Fruit fly (Drosophila melanogaster): ENCODE results near the gene OdsH.

The OdsH gene

DNA sequence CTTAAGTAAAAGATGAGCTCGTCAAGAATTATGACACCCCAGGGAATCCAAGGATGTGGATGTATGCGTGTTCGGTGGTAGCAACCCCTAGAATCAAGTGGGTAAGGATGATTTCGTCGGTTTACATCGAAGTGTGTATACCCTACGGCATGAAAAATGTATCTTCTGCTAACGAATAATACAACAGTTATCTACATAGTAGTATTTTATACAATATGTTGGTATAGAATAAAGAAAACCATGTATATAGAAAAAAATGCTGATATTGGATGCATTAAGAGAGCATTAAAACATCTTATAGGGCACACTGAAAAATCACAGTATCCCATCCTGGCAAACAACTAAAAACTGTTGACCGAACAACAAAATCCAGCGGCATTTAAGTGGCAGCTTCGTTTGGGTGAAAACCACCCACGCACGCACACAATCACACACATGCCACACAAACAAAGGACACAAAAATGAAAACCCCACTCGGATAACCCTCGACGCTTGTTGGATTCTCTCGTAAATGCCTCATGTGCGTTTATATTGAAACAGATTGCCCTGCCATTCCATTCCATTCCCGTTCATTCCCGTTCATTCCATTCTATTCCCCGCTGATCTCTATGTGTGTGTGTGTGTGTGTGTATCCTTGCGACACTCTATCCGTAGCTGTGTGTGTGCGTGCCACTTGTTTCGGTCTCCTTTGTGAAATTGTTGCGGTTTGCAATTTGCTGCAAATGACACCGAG, 8.4 kb downstream of the OdsH start (continued):
- no peak for TF ChIP-seq Myb (GFP tag; optimal IDR thresholded peaks at IDR 0.05)

DNA sequence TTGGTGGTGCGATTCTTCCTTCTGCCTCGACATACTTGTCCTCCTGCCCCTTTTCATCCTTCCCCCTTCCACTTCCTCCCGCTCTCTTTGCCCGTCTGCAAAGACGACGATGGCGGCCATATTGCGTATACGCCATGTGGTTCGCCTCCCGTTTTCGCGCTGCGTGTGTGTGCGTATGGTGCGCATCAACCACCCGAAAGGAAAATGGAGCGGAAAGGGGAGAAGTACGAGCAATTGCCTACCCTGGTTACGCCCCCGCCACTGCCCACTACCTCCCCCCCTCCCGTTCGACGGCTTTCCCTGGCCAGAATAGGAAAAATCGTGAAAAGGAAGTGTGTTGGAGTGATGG, 9.0 kb downstream of the OdsH start:
- no peak for TF ChIP-seq tx (GFP tag; optimal IDR thresholded peaks at IDR 0.05)
- TF ChIP-seq Adf1 (GFP tag; IDR thresholded peaks at IDR 0.05), result peak; percentile 38; the same call in 1 of the 2 replicates
- TF ChIP-seq Nf-YB (GFP tag; optimal IDR thresholded peaks at IDR 0.05), result peak; percentile 55
- TF ChIP-seq zf30C (GFP tag; optimal IDR thresholded peaks at IDR 0.05), result no peak
- peak; percentile 79 for TF ChIP-seq CG7372 (GFP tag; IDR thresholded peaks at IDR 0.05)
- no peak for TF ChIP-seq Gsc (GFP tag; IDR thresholded peaks at IDR 0.05)
- peak; percentile 87 for TF ChIP-seq crol (GFP tag; IDR thresholded peaks at IDR 0.05)
- TF ChIP-seq Dll (GFP tag; IDR thresholded peaks at IDR 0.05; ENCODE audit: partially characterized antibody), result no peak
- peak; percentile 33 for TF ChIP-seq cg (GFP tag; optimal IDR thresholded peaks at IDR 0.05)
- TF ChIP-seq hb (GFP tag; IDR thresholded peaks at IDR 0.05; ENCODE audit: partially characterized antibody), result no peak
- no peak for TF ChIP-seq Rfx (GFP tag; IDR thresholded peaks at IDR 0.05)
- peak; percentile 67 for TF ChIP-seq abd-A (tag; optimal IDR thresholded peaks at IDR 0.05)
- TF ChIP-seq Med (GFP tag), result peak; percentile 54
- peak; percentile 56 for TF ChIP-seq ewg (GFP tag; optimal IDR thresholded peaks at IDR 0.05)
- TF ChIP-seq Bgb (GFP tag; IDR thresholded peaks at IDR 0.05; ENCODE audit: partially characterized antibody), result peak; percentile 10; the same call in 1 of the 2 replicates
- no peak for TF ChIP-seq ken (GFP tag; IDR thresholded peaks at IDR 0.05)
- peak; percentile 18 for TF ChIP-seq Deaf1 (tag; optimal IDR thresholded peaks at IDR 0.05)
- TF ChIP-seq Nf-YC (tag; optimal IDR thresholded peaks at IDR 0.05), result peak; percentile 76

DNA sequence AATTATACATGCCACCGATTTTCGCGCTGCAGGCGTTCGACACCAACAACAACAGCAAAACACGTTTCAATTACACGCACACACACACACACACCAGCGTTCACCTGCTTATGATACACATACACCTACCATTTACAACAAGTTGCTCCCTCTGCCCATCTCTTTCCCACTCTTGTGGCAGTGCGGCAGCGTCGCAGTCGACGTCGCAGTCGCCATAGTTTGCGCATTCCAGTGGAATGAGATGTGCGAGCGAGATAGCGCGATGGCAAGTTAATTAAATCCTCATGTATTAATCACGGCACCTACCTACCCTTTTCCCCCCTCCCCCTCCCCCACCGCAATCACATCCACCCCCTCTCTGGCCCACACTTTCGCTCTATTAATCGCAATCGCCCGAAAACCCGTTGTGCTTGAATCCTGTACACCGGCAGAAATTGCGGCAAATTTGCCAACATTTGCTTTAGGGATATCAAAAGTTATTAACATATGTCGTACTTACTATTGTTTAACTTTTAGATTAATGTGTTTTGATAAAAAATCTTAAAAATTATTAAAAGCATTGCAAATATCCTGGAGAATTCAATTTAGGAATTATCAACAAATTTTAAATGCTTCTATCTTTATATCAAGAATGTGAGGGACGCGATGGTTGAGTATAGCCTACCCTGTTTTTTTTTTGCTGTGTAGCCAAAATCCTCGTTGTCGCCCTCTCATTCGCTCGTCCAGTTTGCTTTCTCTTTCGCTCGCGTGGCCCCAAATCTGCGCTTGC, 11.7 kb downstream of the OdsH start:
- TF ChIP-seq bsh (GFP tag; optimal IDR thresholded peaks at IDR 0.05) (peak; percentile 4 to 35), CG10321 (GFP tag; IDR thresholded peaks at IDR 0.05) (peak; percentile 75), lmd (GFP tag; IDR thresholded peaks at IDR 0.05) (peak; percentile 55), Adf1 (GFP tag; IDR thresholded peaks at IDR 0.05) (peak; percentile 92), CG31365 (tag; optimal IDR thresholded peaks at IDR 0.05) (no peak), D (optimal IDR thresholded peaks at IDR 0.05) (no peak), D (GFP tag; optimal IDR thresholded peaks at IDR 0.05) (peak; percentile 9), CG10979 (tag; optimal IDR thresholded peaks at IDR 0.05) (peak; percentile 56), Atf-2 (GFP tag; optimal IDR thresholded peaks at IDR 0.05) (no peak), CG4404 (GFP tag; IDR thresholded peaks at IDR 0.05) (peak; percentile 43), Ptx1 (GFP tag; IDR thresholded peaks at IDR 0.05) (peak; percentile 36; the same call in 1 of the 2 replicates), phol (tag; optimal IDR thresholded peaks at IDR 0.05) (peak; percentile 48), gem (tag; optimal IDR thresholded peaks at IDR 0.05) (peak; percentile 72), ci (GFP tag; IDR thresholded peaks at IDR 0.05) (peak; percentile 46; the same call in 1 of the 3 replicates), NfI (GFP tag; optimal IDR thresholded peaks at IDR 0.05) (peak; percentile 30), slbo (GFP tag; IDR thresholded peaks at IDR 0.05) (peak; percentile 42; the same call in 1 of the 2 replicates), CG14710 (tag; optimal IDR thresholded peaks at IDR 0.05) (peak; percentile 6), CG2875 (GFP tag; optimal IDR thresholded peaks at IDR 0.05) (no peak), CG31441 (GFP tag; IDR thresholded peaks at IDR 0.05) (peak; percentile 47; the same call in 1 of the 2 replicates), ATbp (GFP tag; optimal IDR thresholded peaks at IDR 0.05) (no peak), zfh2 (GFP tag; optimal IDR thresholded peaks at IDR 0.05) (peak; percentile 32), hb (GFP tag; IDR thresholded peaks at IDR 0.05; ENCODE audit: partially characterized antibody) (no peak), esg (GFP tag; conservative IDR thresholded peaks at IDR 0.05) (no peak), CG1832 (GFP tag; optimal IDR thresholded peaks at IDR 0.05) (peak; percentile 54), Ets97D (GFP tag; optimal IDR thresholded peaks at IDR 0.05) (no peak), CG10267 (tag; optimal IDR thresholded peaks at IDR 0.05) (peak; percentile 24), H15 (GFP tag; IDR thresholded peaks at IDR 0.05) (0 out of 3 replicates have a peak, but pooled peaks have one; percentile 36), CG8388 (GFP tag; optimal IDR thresholded peaks at IDR 0.05) (peak; percentile 10)
